Fruit fly (Drosophila melanogaster): ENCODE measurements around the gene CG17378.

The CG17378 gene

DNA sequence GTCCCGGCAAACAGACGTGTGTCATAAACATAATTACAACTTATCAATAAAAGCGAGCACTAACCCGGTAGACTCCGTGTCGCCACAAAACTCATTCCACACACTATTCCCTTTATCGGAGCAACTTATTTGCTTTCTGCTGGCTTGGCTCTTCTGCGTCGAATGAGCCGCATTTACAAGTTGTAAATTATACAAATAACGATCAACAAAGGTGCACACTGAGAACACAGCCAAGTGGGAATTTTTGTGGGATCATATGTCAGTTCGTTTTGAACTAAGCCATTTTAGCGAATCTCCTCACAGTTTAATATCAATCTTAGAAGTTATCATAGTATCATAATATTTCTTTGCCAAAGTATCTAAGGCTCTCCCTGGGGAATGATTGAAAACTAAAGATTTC is 44.5 kb downstream of the CG17378 start (continued):
- TF ChIP-seq MTF-1 (GFP tag; optimal IDR thresholded peaks at IDR 0.05; ENCODE audit: borderline replicate concordance) (peak; percentile 31), mam (GFP tag; optimal IDR thresholded peaks at IDR 0.05) (no peak), H2.0 (GFP tag; IDR thresholded peaks at IDR 0.05) (no peak), CG9932 (GFP tag; IDR thresholded peaks at IDR 0.05) (no peak), Tbp (GFP tag; optimal IDR thresholded peaks at IDR 0.05) (no peak), CG15601 (tag; optimal IDR thresholded peaks at IDR 0.05) (peak; percentile 26), CG10431 (GFP tag; optimal IDR thresholded peaks at IDR 0.05) (peak; percentile 15), twi (tag; optimal IDR thresholded peaks at IDR 0.05) (peak; percentile 3), CG17359 (tag; optimal IDR thresholded peaks at IDR 0.05) (no peak), dmrt11E (tag; optimal IDR thresholded peaks at IDR 0.05) (peak; percentile 47), CG1832 (GFP tag; optimal IDR thresholded peaks at IDR 0.05) (no peak), Vsx1 (GFP tag; optimal IDR thresholded peaks at IDR 0.05) (no peak), lab (GFP tag; optimal IDR thresholded peaks at IDR 0.05) (no peak), unc-4 (GFP tag; IDR thresholded peaks at IDR 0.05; ENCODE audit: partially characterized antibody) (no peak), lilli (GFP tag; optimal IDR thresholded peaks at IDR 0.05) (no peak), ci (GFP tag; IDR thresholded peaks at IDR 0.05) (peak; percentile 28; the same call in 1 of the 3 replicates), sens-2 (GFP tag; IDR thresholded peaks at IDR 0.05) (peak; percentile 55; the same call in 1 of the 2 replicates), CG17568 (GFP tag; optimal IDR thresholded peaks at IDR 0.05) (peak; percentile 15), Sry-β (GFP tag; optimal IDR thresholded peaks at IDR 0.05) (no peak)

DNA sequence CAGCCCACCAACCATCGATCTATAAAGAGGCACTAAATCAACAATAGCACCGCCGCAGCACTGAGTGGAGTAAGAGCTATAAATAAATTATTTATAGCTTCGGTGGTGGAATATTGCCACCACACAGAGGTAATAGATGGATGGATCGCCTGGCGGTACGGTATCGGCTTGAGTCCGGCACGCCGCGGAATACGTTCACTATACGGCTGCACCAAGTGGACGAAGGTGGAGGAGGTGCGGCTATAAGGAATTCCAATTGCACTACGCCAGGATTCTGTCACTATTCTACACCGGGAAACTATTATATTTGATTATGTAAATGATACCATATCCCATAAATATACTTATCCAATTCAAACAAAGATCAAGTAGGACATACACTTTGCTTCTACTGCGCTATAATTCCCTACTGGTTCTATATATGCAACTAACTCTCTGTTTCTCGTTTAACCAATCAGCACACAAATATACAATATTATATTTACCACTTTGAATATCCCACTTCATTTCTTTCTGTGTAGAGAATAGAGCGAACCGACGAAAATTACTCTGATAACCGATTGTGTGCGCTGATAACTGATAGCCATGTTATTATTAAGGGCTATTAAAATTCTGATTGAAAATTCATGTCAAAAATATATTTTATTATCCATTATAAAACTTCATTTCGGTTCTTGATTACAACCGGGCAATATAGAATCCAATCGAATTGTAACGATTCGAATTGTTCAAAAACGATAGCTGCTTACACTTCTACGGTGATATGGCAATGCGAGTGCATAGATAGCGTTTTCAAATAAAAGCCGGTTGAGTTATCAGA is 45.6 kb downstream of the CG17378 start:
- peak; percentile 8 for TF ChIP-seq Usf (GFP tag; optimal IDR thresholded peaks at IDR 0.05)
- no peak for TF ChIP-seq Adf1 (GFP tag; IDR thresholded peaks at IDR 0.05)
- peak; percentile 29; the same call in 1 of the 2 replicates for TF ChIP-seq Ptx1 (GFP tag; IDR thresholded peaks at IDR 0.05)
- TF ChIP-seq jing (GFP tag; optimal IDR thresholded peaks at IDR 0.05): no peak
- TF ChIP-seq CG2202 (tag; optimal IDR thresholded peaks at IDR 0.05): no peak
- TF ChIP-seq CG1832 (GFP tag; optimal IDR thresholded peaks at IDR 0.05): no peak
- no peak for TF ChIP-seq Atf3 (GFP tag; optimal IDR thresholded peaks at IDR 0.05)
- TF ChIP-seq Deaf1 (tag; optimal IDR thresholded peaks at IDR 0.05): no peak
- no peak for TF ChIP-seq Atf6 (GFP tag; IDR thresholded peaks at IDR 0.05)
- no peak for TF ChIP-seq CrebB (tag; optimal IDR thresholded peaks at IDR 0.05)
- TF ChIP-seq CG12391 (tag; optimal IDR thresholded peaks at IDR 0.05): peak; percentile 53
- no peak for TF ChIP-seq Dbx (GFP tag; IDR thresholded peaks at IDR 0.05)
- TF ChIP-seq gem (tag; optimal IDR thresholded peaks at IDR 0.05): peak; percentile 66
- TF ChIP-seq stc (GFP tag; IDR thresholded peaks at IDR 0.05): no peak
- no peak for TF ChIP-seq YL-1 (GFP tag; optimal IDR thresholded peaks at IDR 0.05)
- 0 out of 2 replicates have a peak, but pooled peaks have one; percentile 15 for TF ChIP-seq CG4404 (GFP tag; IDR thresholded peaks at IDR 0.05)
- TF ChIP-seq btn (GFP tag; optimal IDR thresholded peaks at IDR 0.05): no peak
- no peak for TF ChIP-seq croc (GFP tag; conservative IDR thresholded peaks at IDR 0.05)
- TF ChIP-seq Neu2 (GFP tag; optimal IDR thresholded peaks at IDR 0.05; ENCODE audit: borderline replicate concordance): no peak
- no peak for TF ChIP-seq bowl (GFP tag; IDR thresholded peaks at IDR 0.05)
- no peak for TF ChIP-seq eve (GFP tag; optimal IDR thresholded peaks at IDR 0.05)
- no peak for TF ChIP-seq H15 (GFP tag; IDR thresholded peaks at IDR 0.05)
- peak; percentile 60 for TF ChIP-seq grau (tag; optimal IDR thresholded peaks at IDR 0.05)
- no peak for TF ChIP-seq disco-r (GFP tag; optimal IDR thresholded peaks at IDR 0.05)
- TF ChIP-seq Jarid2 (GFP tag; optimal IDR thresholded peaks at IDR 0.05): no peak
- no peak for TF ChIP-seq CG3281 (GFP tag; optimal IDR thresholded peaks at IDR 0.05)
- TF ChIP-seq yki (optimal IDR thresholded peaks at IDR 0.05): no peak
- TF ChIP-seq sens-2 (GFP tag; IDR thresholded peaks at IDR 0.05): peak; percentile 95
- no peak for TF ChIP-seq CG7987 (GFP tag; optimal IDR thresholded peaks at IDR 0.05)
- no peak for TF ChIP-seq sqz (GFP tag; optimal IDR thresholded peaks at IDR 0.05)
- TF ChIP-seq CG7745 (tag; optimal IDR thresholded peaks at IDR 0.05): no peak
- no peak for TF ChIP-seq CG12236 (GFP tag; optimal IDR thresholded peaks at IDR 0.05)
